Worm (Caenorhabditis elegans) whole organism, young adult: ENCODE measurements around the gene atgp-2.

Experiments
- F49E8.2 ChIP-seq: sonication (generic microtip); optimal IDR thresholded peaks from 3 replicates; lab custom pipeline; 2017; ENCODE audit warnings: missing genetic modification characterization, mild to moderate bottlenecking, missing compliant biosample characterization, antibody characterized with exemption, moderate library complexity; ENCODE audit not compliant: insufficient read depth
- Y56A3A.18 ChIP-seq: fragments of 200-800 bp; sonication (Bioruptor generic); IDR thresholded peaks from 2 replicates; pipeline ENCODE4 v1.3.6; 2022; ENCODE audit warnings: missing genetic modification reagents, missing genetic modification characterization, missing compliant biosample characterization
- bed-1 ChIP-seq: fragments of 200-800 bp; sonication (Bioruptor generic); IDR thresholded peaks from 2 replicates; pipeline ENCODE4 v1.3.6; 2022; ENCODE audit warnings: missing genetic modification reagents, missing genetic modification characterization, missing compliant biosample characterization
- ceh-79 ChIP-seq: sonication (generic microtip); optimal IDR thresholded peaks from 2 replicates; lab custom pipeline; 2017; ENCODE audit warnings: mild to moderate bottlenecking, missing genetic modification characterization, missing compliant biosample characterization
- hmg-20 ChIP-seq: fragments of 200-800 bp; sonication (Bioruptor generic); IDR thresholded peaks from 2 replicates; pipeline ENCODE4 v1.3.6; 2022; ENCODE audit warnings: missing genetic modification reagents, missing genetic modification characterization, missing compliant biosample characterization
- madf-8 ChIP-seq: fragments of 200-800 bp; sonication (Bioruptor generic); conservative IDR thresholded peaks from 2 replicates; pipeline ENCODE4 v1.3.6; 2022; ENCODE audit warnings: missing genetic modification reagents, missing genetic modification characterization, missing compliant biosample characterization
- pha-4 ChIP-seq: fragments of 150-350 bp; sonication (generic microtip); optimal IDR thresholded peaks from 2 replicates; lab custom pipeline; 2014; ENCODE audit warnings: missing biosample characterization, missing genetic modification reagents, missing genetic modification characterization
- snpc-1.3 ChIP-seq: sonication (generic microtip); optimal IDR thresholded peaks from 2 replicates; lab custom pipeline; 2017; ENCODE audit warnings: missing genetic modification characterization, mild to moderate bottlenecking, missing compliant biosample characterization, antibody characterized with exemption, moderate library complexity, missing genotype, missing genetic modification reagents; ENCODE audit not compliant: insufficient read depth
- snpc-4 ChIP-seq, 5 experiments: fragments of 150-350 bp in 1 of 5; sonication (generic microtip) in 4 of 5; optimal IDR thresholded peaks; 2 replicates each; lab custom pipeline; 2014 to 2018; ENCODE audit warnings: missing genetic modification characterization in 5 of 5, missing biosample characterization in 3 of 5, antibody characterized with exemption in 2 of 5, mild to moderate bottlenecking in 2 of 5, missing compliant biosample characterization in 2 of 5, missing genotype in 2 of 5, moderate library complexity in 2 of 5, missing genetic modification reagents in 1 of 5
- tbp1 ChIP-seq: fragments of 200-800 bp; sonication (Bioruptor generic); optimal IDR thresholded peaks from 2 replicates; lab custom pipeline; 2018; ENCODE audit warnings: mild to moderate bottlenecking, missing genetic modification characterization, missing compliant biosample characterization
- unc-62 ChIP-seq: fragments of 150-350 bp; optimal IDR thresholded peaks from 2 replicates; lab custom pipeline; 2014; ENCODE audit warnings: missing biosample characterization, missing genetic modification reagents, missing genetic modification characterization
- xnd-1 ChIP-seq: sonication (generic microtip); optimal IDR thresholded peaks from 2 replicates; lab custom pipeline; 2016; ENCODE audit warnings: missing genotype, missing genetic modification reagents, missing genetic modification characterization, missing compliant biosample characterization
- ztf-6 ChIP-seq: fragments of 200-800 bp; sonication (Bioruptor generic); IDR thresholded peaks from 2 replicates; pipeline ENCODE4 v1.3.6; 2022; ENCODE audit warnings: missing genetic modification reagents, missing genetic modification characterization, missing compliant biosample characterization

DNA sequence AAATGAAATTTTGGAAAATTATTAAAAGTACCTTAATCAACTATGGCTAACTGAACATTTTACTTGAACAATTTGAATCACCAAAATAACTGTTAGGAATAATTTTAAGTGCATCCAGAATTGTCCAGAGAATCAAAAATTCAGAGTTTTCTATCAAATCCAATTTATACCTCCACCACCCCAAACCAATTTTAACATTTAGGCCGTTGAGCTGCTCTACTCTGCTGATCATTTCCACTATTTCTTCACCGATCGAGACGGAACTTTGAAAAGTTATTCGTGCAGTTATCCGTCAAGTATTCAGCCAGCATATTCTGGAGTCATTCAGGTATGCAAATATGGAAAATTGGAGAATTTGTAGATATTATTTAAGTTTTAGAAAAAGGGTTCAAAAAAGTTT is 35.4 kb downstream of the atgp-2 start:
- TF ChIP-seq Y56A3A.18 = no peak
- TF ChIP-seq ceh-79 (tag; lab: Kevin White, UChicago) = no peak
- TF ChIP-seq xnd-1 (tag; lab: Kevin White, UChicago) = no peak
- TF ChIP-seq F49E8.2 (tag; lab: Kevin White, UChicago) = no peak
- TF ChIP-seq snpc-4 (GFP tag; optimal IDR thresholded peaks at IDR 0.05; lab: Kevin White, UChicago) = no peak
- TF ChIP-seq snpc-4 (tag; optimal IDR thresholded peaks at IDR 0.05; lab: Kevin White, UChicago) = no peak
- TF ChIP-seq bed-1 = no peak
- no peak for TF ChIP-seq unc-62 (GFP tag; lab: Kevin White, UChicago)
- no peak for TF ChIP-seq snpc-1.3 (tag; lab: Kevin White, UChicago)
- TF ChIP-seq tbp1 (GFP tag; lab: Kevin White, UChicago) = no peak
- TF ChIP-seq ztf-6 = no peak
- TF ChIP-seq madf-8 (GFP tag; lab: Robert Waterston, UW) = no peak
- no peak for TF ChIP-seq hmg-20 (GFP tag; lab: Robert Waterston, UW)
- TF ChIP-seq pha-4 (tag; lab: Kevin White, UChicago) = no peak
